Fruit fly (Drosophila melanogaster): ENCODE results near the gene CG15449.

The CG15449 gene

DNA sequence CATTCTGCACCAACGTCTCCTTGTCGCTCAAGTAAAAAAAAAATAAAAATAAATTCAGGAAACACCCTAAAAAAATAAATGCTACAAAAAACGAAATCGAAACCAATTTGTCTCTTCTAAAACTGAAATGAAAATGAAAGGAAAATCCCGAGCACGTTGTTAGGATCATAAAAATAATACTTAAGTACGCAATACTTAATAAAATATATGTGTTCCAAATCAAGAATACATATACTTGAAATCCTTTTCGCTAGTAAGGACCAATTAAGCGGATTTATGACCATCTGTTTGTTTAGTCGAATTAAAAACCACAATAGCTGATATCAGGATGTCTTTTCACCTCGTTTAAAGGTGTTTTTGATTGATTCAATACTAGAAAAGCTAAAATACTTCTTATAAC, 14.6 kb downstream of the CG15449 start, which contains the start of gene r-cup:
Gene r-cup, minus strand, starts transcription at position 101 of the 400 bp plus-strand sequence.
- TF ChIP-seq OdsH (GFP tag; optimal IDR thresholded peaks at IDR 0.05) (no peak), CG8119 (GFP tag; IDR thresholded peaks at IDR 0.05) (no peak), Blimp-1 (GFP tag; optimal IDR thresholded peaks at IDR 0.05) (no peak), CG6163 (GFP tag; IDR thresholded peaks at IDR 0.05) (no peak), cyc (GFP tag; optimal IDR thresholded peaks at IDR 0.05) (no peak), achi (GFP tag; optimal IDR thresholded peaks at IDR 0.05) (no peak), fkh (GFP tag; optimal IDR thresholded peaks at IDR 0.05) (no peak), esn (GFP tag; optimal IDR thresholded peaks at IDR 0.05) (no peak), CG34406 (GFP tag; optimal IDR thresholded peaks at IDR 0.05) (no peak), CG6854 (GFP tag; optimal IDR thresholded peaks at IDR 0.05) (no peak), Lpt (GFP tag; optimal IDR thresholded peaks at IDR 0.05) (no peak), Gug (GFP tag; IDR thresholded peaks at IDR 0.05) (no peak), vri (GFP tag; optimal IDR thresholded peaks at IDR 0.05) (no peak)

DNA sequence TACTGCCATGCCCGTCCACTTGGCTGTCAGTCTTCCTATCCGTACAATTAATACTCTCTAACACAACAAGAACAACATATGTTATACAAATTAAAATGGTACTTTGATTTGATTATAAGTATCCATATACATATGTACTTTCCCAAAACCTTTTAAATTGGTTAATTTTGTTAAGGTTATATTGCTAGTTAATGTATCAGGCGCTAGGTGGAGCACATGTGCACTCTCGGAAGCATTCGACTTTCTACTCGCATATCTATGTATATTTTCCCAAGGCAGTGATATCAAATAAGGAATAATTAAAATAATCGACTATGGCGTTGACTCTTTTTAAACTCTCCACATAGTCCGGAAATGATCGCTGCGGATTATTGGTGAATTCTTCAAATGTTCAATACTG, 22.8 kb downstream of the CG15449 start:
- TF ChIP-seq CG6276 (GFP tag; optimal IDR thresholded peaks at IDR 0.05): no peak
- TF ChIP-seq lz (GFP tag; optimal IDR thresholded peaks at IDR 0.05): no peak
- no peak for TF ChIP-seq Ets96B (tag; optimal IDR thresholded peaks at IDR 0.05)

DNA sequence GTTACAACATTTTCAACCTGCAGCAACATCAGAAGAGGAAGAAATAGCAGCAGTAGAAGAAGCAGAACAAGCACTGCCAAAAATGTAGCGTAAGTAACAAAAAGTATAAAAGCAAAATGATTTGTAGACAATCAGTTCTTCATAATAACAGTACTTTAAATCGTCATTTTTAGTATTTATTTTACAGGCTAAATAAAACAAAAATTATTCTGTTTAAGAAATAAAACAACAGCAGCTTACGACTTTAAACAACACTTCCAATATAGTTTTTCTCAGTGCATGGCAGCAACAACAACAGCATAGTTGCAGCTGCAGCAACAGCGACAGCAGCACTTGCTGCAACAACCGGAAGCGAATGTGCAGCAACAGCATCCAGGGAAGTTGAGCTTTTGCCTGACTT, 29.9 kb downstream of the CG15449 start:
- TF ChIP-seq CG10631 (GFP tag; optimal IDR thresholded peaks at IDR 0.05): peak; percentile 40
- TF ChIP-seq CG11762 (GFP tag; optimal IDR thresholded peaks at IDR 0.05; ENCODE audit: insufficient read depth): no peak
- TF ChIP-seq Hr38 (GFP tag; optimal IDR thresholded peaks at IDR 0.05): no peak
- TF ChIP-seq fd85E (GFP tag; optimal IDR thresholded peaks at IDR 0.05): no peak
- peak; percentile 30 for TF ChIP-seq Ets96B (tag; optimal IDR thresholded peaks at IDR 0.05)
- TF ChIP-seq Sox102F (GFP tag; optimal IDR thresholded peaks at IDR 0.05): no peak
- no peak for TF ChIP-seq dsx (GFP tag; optimal IDR thresholded peaks at IDR 0.05; ENCODE audit: poor library complexity, severe bottlenecking)
- peak; percentile 34 for TF ChIP-seq CG6276 (GFP tag; optimal IDR thresholded peaks at IDR 0.05)
- TF ChIP-seq cyc (GFP tag; optimal IDR thresholded peaks at IDR 0.05): peak; percentile 13
- no peak for TF ChIP-seq CG6792 (GFP tag; optimal IDR thresholded peaks at IDR 0.05)
- TF ChIP-seq esn (GFP tag; optimal IDR thresholded peaks at IDR 0.05): no peak
- no peak for TF ChIP-seq CG16779 (tag; optimal IDR thresholded peaks at IDR 0.05)
- TF ChIP-seq Blimp-1 (GFP tag; optimal IDR thresholded peaks at IDR 0.05): no peak
- peak; percentile 30 for TF ChIP-seq pdm3 (GFP tag; optimal IDR thresholded peaks at IDR 0.05)
- TF ChIP-seq Eip78C (GFP tag): no peak
- TF ChIP-seq fd59A (GFP tag; optimal IDR thresholded peaks at IDR 0.05): no peak
- TF ChIP-seq CG31627 (GFP tag; optimal IDR thresholded peaks at IDR 0.05): no peak
- TF ChIP-seq CG3032 (tag; optimal IDR thresholded peaks at IDR 0.05): no peak
- no peak for TF ChIP-seq vri (GFP tag; optimal IDR thresholded peaks at IDR 0.05)
- TF ChIP-seq CG4318 (GFP tag; optimal IDR thresholded peaks at IDR 0.05): peak; percentile 19
- peak; percentile 8 for TF ChIP-seq CG34406 (GFP tag; optimal IDR thresholded peaks at IDR 0.05)
- TF ChIP-seq CG6854 (GFP tag; optimal IDR thresholded peaks at IDR 0.05): no peak
- peak; percentile 9 for TF ChIP-seq acj6 (GFP tag; optimal IDR thresholded peaks at IDR 0.05)
- peak; percentile 10 for TF ChIP-seq achi (GFP tag; optimal IDR thresholded peaks at IDR 0.05)
- TF ChIP-seq CG8319 (GFP tag; optimal IDR thresholded peaks at IDR 0.05): no peak
- TF ChIP-seq Met (GFP tag; optimal IDR thresholded peaks at IDR 0.05): no peak
- TF ChIP-seq ss (GFP tag; optimal IDR thresholded peaks at IDR 0.05): peak in 1 of 2 experiments; percentile 31
- TF ChIP-seq svp (GFP tag): peak; percentile 29
- TF ChIP-seq CG9139 (GFP tag; optimal IDR thresholded peaks at IDR 0.05): no peak
- TF ChIP-seq net (GFP tag; optimal IDR thresholded peaks at IDR 0.05): no peak
- TF ChIP-seq spab (GFP tag; optimal IDR thresholded peaks at IDR 0.05): no peak
- TF ChIP-seq lz (GFP tag; optimal IDR thresholded peaks at IDR 0.05): no peak
- peak; percentile 22 for TF ChIP-seq Eip75B (GFP tag; optimal IDR thresholded peaks at IDR 0.05)
- TF ChIP-seq dac (GFP tag; optimal IDR thresholded peaks at IDR 0.05): no peak
- no peak for TF ChIP-seq Sox15 (GFP tag; optimal IDR thresholded peaks at IDR 0.05)
- TF ChIP-seq CG15336 (GFP tag; IDR thresholded peaks at IDR 0.05): no peak; the same call in 1 of the 2 replicates
- TF ChIP-seq Ets21C (GFP tag; optimal IDR thresholded peaks at IDR 0.05): no peak
- TF ChIP-seq CG32006 (GFP tag; optimal IDR thresholded peaks at IDR 0.05): peak; percentile 57
- no peak for TF ChIP-seq CG7368 (GFP tag; optimal IDR thresholded peaks at IDR 0.05)
- TF ChIP-seq CG3919 (GFP tag; optimal IDR thresholded peaks at IDR 0.05): peak; percentile 45
- TF ChIP-seq CG11294 (GFP tag; IDR thresholded peaks at IDR 0.05): no peak
- TF ChIP-seq Smox (GFP tag; optimal IDR thresholded peaks at IDR 0.05): no peak
